Worm (Caenorhabditis elegans) whole organism, L1 larva: ENCODE data around the gene F09C8.1.

Source experiments
- C04F5.9 ChIP-seq: sonication (generic microtip); optimal IDR thresholded peaks from 2 replicates; lab custom pipeline; 2016; ENCODE audit warnings: missing genetic modification characterization, missing compliant biosample characterization
- C34B4.2 ChIP-seq: sonication (generic microtip); optimal IDR thresholded peaks from 2 replicates; lab custom pipeline; 2017; ENCODE audit warnings: mild to moderate bottlenecking, missing genetic modification characterization, missing compliant biosample characterization
- aha-1 ChIP-seq: fragments of 150-350 bp; optimal IDR thresholded peaks from 2 replicates; lab custom pipeline; 2014; ENCODE audit warnings: missing biosample characterization, missing genetic modification characterization
- alr-1 ChIP-seq: fragments of 200-800 bp; sonication (Bioruptor generic); optimal IDR thresholded peaks from 2 replicates; lab custom pipeline; 2018; ENCODE audit warnings: borderline replicate concordance, mild to moderate bottlenecking, missing genetic modification characterization, missing compliant biosample characterization
- aly-2 ChIP-seq: fragments of 150-350 bp; optimal IDR thresholded peaks from 2 replicates; lab custom pipeline; 2014; ENCODE audit warnings: missing biosample characterization, missing genetic modification characterization
- ama-1 ChIP-seq: fragments of 150-350 bp; optimal IDR thresholded peaks from 2 replicates; lab custom pipeline; 2014
- ceh-63 ChIP-seq: fragments of 200-800 bp; sonication (Bioruptor generic); optimal IDR thresholded peaks from 2 replicates; lab custom pipeline; 2018; ENCODE audit warnings: mild to moderate bottlenecking, missing genetic modification characterization, missing compliant biosample characterization
- ceh-82 ChIP-seq, 3 experiments: fragments of 150-350 bp in 1 of 3; sonication (generic microtip) in 2 of 3; optimal IDR thresholded peaks; 2 replicates each; lab custom pipeline; 2014 to 2017; ENCODE audit warnings: missing biosample characterization in 3 of 3, missing genetic modification characterization in 3 of 3
- ceh-90 ChIP-seq: sonication (generic microtip); optimal IDR thresholded peaks from 2 replicates; lab custom pipeline; 2016; ENCODE audit warnings: missing genetic modification characterization, missing compliant biosample characterization
- dpl-1 ChIP-seq, 3 experiments: fragments of 150-350 bp in 2 of 3; sonication (generic microtip) in 1 of 3; optimal IDR thresholded peaks; 2 replicates each; lab custom pipeline; 2014 to 2017; ENCODE audit warnings: missing biosample characterization in 3 of 3, missing genetic modification characterization in 3 of 3, missing genetic modification reagents in 3 of 3
- dsc-1 ChIP-seq: sonication (generic microtip); optimal IDR thresholded peaks from 2 replicates; lab custom pipeline; 2016; ENCODE audit warnings: mild to moderate bottlenecking, missing genetic modification characterization, missing compliant biosample characterization
- efl-1 ChIP-seq, 4 experiments: fragments of 150-350 bp; optimal IDR thresholded peaks in 3 of 4; peaks in 1 of 4; 1 replicate in 1 of 4; 2 replicates in 3 of 4; lab custom pipeline; 2014; ENCODE audit warnings: missing biosample characterization in 2 of 4, missing genetic modification characterization in 2 of 4, missing genetic modification reagents in 2 of 4
- egl-13 ChIP-seq: sonication (generic microtip); optimal IDR thresholded peaks from 2 replicates; lab custom pipeline; 2016; ENCODE audit warnings: missing genotype, missing genetic modification reagents, missing genetic modification characterization, missing compliant biosample characterization
- egl-27 ChIP-seq, 2 experiments: fragments of 150-350 bp in 1 of 2; sonication (generic microtip); optimal IDR thresholded peaks; 3 replicates each; lab custom pipeline; 2017 to 2018; ENCODE audit warnings: missing biosample characterization in 2 of 2, missing genetic modification characterization in 2 of 2, missing genetic modification reagents in 2 of 2
- elt-3 ChIP-seq, 6 experiments: fragments of 150-350 bp in 1 of 6; sonication (generic microtip); optimal IDR thresholded peaks; 2 replicates each; lab custom pipeline; 2017 to 2018; ENCODE audit warnings: missing biosample characterization in 6 of 6, missing genetic modification characterization in 6 of 6, inconsistent platforms in 1 of 6
- fkh-8 ChIP-seq: sonication (generic microtip); optimal IDR thresholded peaks from 2 replicates; lab custom pipeline; 2016; ENCODE audit warnings: mild to moderate bottlenecking, missing genetic modification characterization, missing compliant biosample characterization
- grh-1 ChIP-seq: fragments of 200-800 bp; sonication (Bioruptor generic); IDR thresholded peaks from 2 replicates; pipeline ENCODE4 v1.3.6; 2022; ENCODE audit warnings: missing genetic modification reagents, missing genetic modification characterization, missing compliant biosample characterization
- hpl-2 ChIP-seq: fragments of 150-350 bp; optimal IDR thresholded peaks from 2 replicates; lab custom pipeline; 2014; ENCODE audit warnings: missing biosample characterization, missing genetic modification reagents, missing genetic modification characterization
- irx-1 ChIP-seq: sonication (generic microtip); optimal IDR thresholded peaks from 2 replicates; lab custom pipeline; 2016; ENCODE audit warnings: missing genetic modification characterization, missing compliant biosample characterization
- isw-1 ChIP-seq: fragments of 200-800 bp; sonication (Bioruptor generic); IDR thresholded peaks from 2 replicates; pipeline ENCODE4 v1.3.6; 2022; ENCODE audit warnings: missing genetic modification characterization, missing compliant biosample characterization
- lin-14 ChIP-seq: fragments of 200-800 bp; sonication (Bioruptor generic); optimal IDR thresholded peaks from 2 replicates; lab custom pipeline; 2018; ENCODE audit warnings: mild to moderate bottlenecking, missing genetic modification characterization, moderate library complexity, missing compliant biosample characterization
- lin-15B ChIP-seq: fragments of 150-350 bp; sonication (generic microtip); optimal IDR thresholded peaks from 3 replicates; lab custom pipeline; 2014; ENCODE audit warnings: missing biosample characterization, missing genetic modification characterization
- lsy-2 ChIP-seq, 2 experiments: fragments of 150-350 bp; optimal IDR thresholded peaks; 2 replicates each; lab custom pipeline; 2014; ENCODE audit warnings: missing biosample characterization in 2 of 2, missing genetic modification characterization in 2 of 2
- mab-9 ChIP-seq: fragments of 200-800 bp; sonication (Bioruptor generic); IDR thresholded peaks from 2 replicates; pipeline ENCODE4 v1.3.6; 2022; ENCODE audit warnings: missing genetic modification reagents, missing genetic modification characterization, missing compliant biosample characterization
- mef-2 ChIP-seq: fragments of 150-350 bp; optimal IDR thresholded peaks from 2 replicates; lab custom pipeline; 2014; ENCODE audit warnings: missing biosample characterization, missing genetic modification characterization
- nhr-12 ChIP-seq: sonication (generic microtip); optimal IDR thresholded peaks from 2 replicates; lab custom pipeline; 2017; ENCODE audit warnings: missing biosample characterization, missing genetic modification characterization
- nhr-19 ChIP-seq: fragments of 200-800 bp; sonication (Bioruptor generic); conservative IDR thresholded peaks from 2 replicates; pipeline ENCODE4 v1.3.6; 2022; ENCODE audit warnings: missing genetic modification characterization, missing compliant biosample characterization
- nhr-28 ChIP-seq: fragments of 150-350 bp; optimal IDR thresholded peaks from 2 replicates; lab custom pipeline; 2014; ENCODE audit warnings: missing biosample characterization, missing genetic modification characterization
- nhr-71 ChIP-seq: sonication (generic microtip); optimal IDR thresholded peaks from 2 replicates; lab custom pipeline; 2016; ENCODE audit warnings: mild to moderate bottlenecking, missing genetic modification characterization, moderate library complexity, missing compliant biosample characterization
- nhr-77 ChIP-seq: fragments of 150-350 bp; optimal IDR thresholded peaks from 2 replicates; lab custom pipeline; 2014; ENCODE audit warnings: missing biosample characterization, missing genetic modification characterization
- nhr-84 ChIP-seq: sonication (generic microtip); optimal IDR thresholded peaks from 2 replicates; lab custom pipeline; 2017; ENCODE audit warnings: missing biosample characterization, missing genetic modification characterization
- pax-3 ChIP-seq: fragments of 200-800 bp; sonication (Bioruptor generic); optimal IDR thresholded peaks from 2 replicates; lab custom pipeline; 2018; ENCODE audit warnings: mild to moderate bottlenecking, missing genetic modification characterization, moderate library complexity, missing compliant biosample characterization
- skn-1 ChIP-seq: fragments of 150-350 bp; optimal IDR thresholded peaks from 2 replicates; lab custom pipeline; 2014; ENCODE audit warnings: missing biosample characterization, missing genetic modification characterization
- snpc-4 ChIP-seq: fragments of 150-350 bp; optimal IDR thresholded peaks from 2 replicates; lab custom pipeline; 2014; ENCODE audit warnings: missing biosample characterization, missing genetic modification characterization
- snu-23 ChIP-seq: sonication (generic microtip); optimal IDR thresholded peaks from 2 replicates; lab custom pipeline; 2016; ENCODE audit warnings: missing genetic modification characterization, missing compliant biosample characterization
- sptf-1 ChIP-seq: fragments of 150-350 bp; optimal IDR thresholded peaks from 2 replicates; lab custom pipeline; 2014; ENCODE audit warnings: missing biosample characterization, missing genetic modification characterization
- tbx-2 ChIP-seq: sonication (generic microtip); optimal IDR thresholded peaks from 2 replicates; lab custom pipeline; 2016; ENCODE audit warnings: missing genetic modification characterization, missing compliant biosample characterization
- unc-130 ChIP-seq: fragments of 150-350 bp; optimal IDR thresholded peaks from 2 replicates; lab custom pipeline; 2017; ENCODE audit warnings: missing biosample characterization, missing genetic modification characterization, inconsistent platforms
- unc-62 ChIP-seq: fragments of 150-350 bp; optimal IDR thresholded peaks from 2 replicates; lab custom pipeline; 2014; ENCODE audit warnings: missing biosample characterization, missing genetic modification reagents, missing genetic modification characterization
- unc-86 ChIP-seq: sonication (generic microtip); optimal IDR thresholded peaks from 2 replicates; lab custom pipeline; 2016; ENCODE audit warnings: missing genetic modification characterization, missing compliant biosample characterization
- vab-15 ChIP-seq: sonication (generic microtip); optimal IDR thresholded peaks from 2 replicates; lab custom pipeline; 2017; ENCODE audit warnings: missing genotype, mild to moderate bottlenecking, missing genetic modification characterization, missing compliant biosample characterization
- xbp-1 ChIP-seq: sonication (generic microtip); optimal IDR thresholded peaks from 2 replicates; lab custom pipeline; 2016; ENCODE audit warnings: missing genetic modification characterization, missing compliant biosample characterization
- zag-1 ChIP-seq: fragments of 150-350 bp; optimal IDR thresholded peaks from 2 replicates; lab custom pipeline; 2014; ENCODE audit warnings: missing biosample characterization, missing genetic modification characterization
- ztf-11 ChIP-seq, 2 experiments: sonication (generic microtip); optimal IDR thresholded peaks; 2 replicates each; lab custom pipeline; 2016 to 2017; ENCODE audit warnings: missing genetic modification characterization in 2 of 2, missing biosample characterization in 1 of 2, missing compliant biosample characterization in 1 of 2

Gene F09C8.1

ce11 chrX:16205880-16206279, 42.6 kb upstream of the F09C8.1 start (continued):
- TF ChIP-seq grh-1 (GFP tag; lab: Robert Waterston, UW) (no peak), xbp-1 (peak; percentile 71), nhr-84 (tag; lab: Kevin White, UChicago) (no peak), snpc-4 (tag; lab: Kevin White, UChicago) (peak; percentile 74), lin-15B (no peak), vab-15 (tag; lab: Kevin White, UChicago) (peak; percentile 47), sptf-1 (tag; lab: Kevin White, UChicago) (no peak), alr-1 (tag; lab: Kevin White, UChicago) (no peak), tbx-2 (tag; lab: Kevin White, UChicago) (peak; percentile 75), nhr-77 (tag; lab: Kevin White, UChicago) (peak; percentile 65), ceh-63 (GFP tag; lab: Kevin White, UChicago) (peak; percentile 11), C34B4.2 (tag; lab: Kevin White, UChicago) (no peak), lsy-2 (tag; optimal IDR thresholded peaks at IDR 0.05; lab: Kevin White, UChicago) (peak; percentile 55 to 80), efl-1 (optimal IDR thresholded peaks at IDR 0.05; lab: Kevin White, UChicago) (peak; percentile 39 to 48), efl-1 (GFP tag; optimal IDR thresholded peaks at IDR 0.05 in 1 of 2; lab: Kevin White, UChicago) (peak in 1 of 2 experiments; percentile 2), zag-1 (no peak), ztf-11 (tag; optimal IDR thresholded peaks at IDR 0.05; lab: Kevin White, UChicago) (peak in 1 of 2 experiments; percentile 25), lin-14 (peak; percentile 80), egl-27 (tag; optimal IDR thresholded peaks at IDR 0.05; lab: Kevin White, UChicago) (no peak), unc-62 (GFP tag; lab: Kevin White, UChicago) (no peak), dsc-1 (tag; lab: Kevin White, UChicago) (peak; percentile 94), ama-1 (lab: Kevin White, UChicago) (no peak), nhr-12 (tag; lab: Kevin White, UChicago) (no peak), egl-13 (peak; percentile 64), aly-2 (tag; lab: Kevin White, UChicago) (peak; percentile 6), unc-130 (tag; lab: Kevin White, UChicago) (no peak), nhr-28 (no peak), pax-3 (tag; lab: Kevin White, UChicago) (peak; percentile 46), mab-9 (GFP tag; lab: Robert Waterston, UW) (0 out of 2 replicates have a peak, but pooled peaks have one; percentile 63), nhr-19 (GFP tag; lab: Robert Waterston, UW) (peak; percentile 63), irx-1 (tag; lab: Kevin White, UChicago) (peak; percentile 83), elt-3 (tag; optimal IDR thresholded peaks at IDR 0.05; lab: Kevin White, UChicago) (peak in 1 of 6 experiments; percentile 35), ceh-90 (tag; lab: Kevin White, UChicago) (peak; percentile 14), fkh-8 (tag; lab: Kevin White, UChicago) (peak; percentile 79), mef-2 (tag; lab: Kevin White, UChicago) (no peak), ceh-82 (tag; optimal IDR thresholded peaks at IDR 0.05; lab: Kevin White, UChicago) (peak; percentile 60 to 83 (median 76)), aha-1 (tag; lab: Kevin White, UChicago) (no peak), dpl-1 (GFP tag; optimal IDR thresholded peaks at IDR 0.05; lab: Kevin White, UChicago) (peak in 2 of 3 experiments; percentile 1 to 37), hpl-2 (GFP tag; lab: Kevin White, UChicago) (peak; percentile 80), nhr-71 (tag; lab: Kevin White, UChicago) (peak; percentile 81), unc-86 (tag; lab: Kevin White, UChicago) (peak; percentile 57), C04F5.9 (peak; percentile 30), snu-23 (GFP tag; lab: Kevin White, UChicago) (peak; percentile 90), isw-1 (peak; percentile 26), skn-1 (tag; lab: Kevin White, UChicago) (peak; percentile 71)
